Worm (Caenorhabditis elegans) whole organism, late embryonic: ENCODE data around the gene rps-11.

ENCODE experiments used
- ama-1 ChIP-seq: fragments of 150-350 bp; optimal IDR thresholded peaks from 2 replicates; lab custom pipeline; 2014
- ceh-14 ChIP-seq: sonication (generic microtip); optimal IDR thresholded peaks from 2 replicates; lab custom pipeline; 2016; ENCODE audit warnings: missing genotype, missing genetic modification characterization, missing compliant biosample characterization
- ceh-45 ChIP-seq: fragments of 200-800 bp; sonication (Bioruptor generic); IDR thresholded peaks from 2 replicates; pipeline ENCODE4 v1.3.6; 2022; ENCODE audit warnings: missing genetic modification reagents, missing genetic modification characterization, missing compliant biosample characterization
- elt-4 ChIP-seq: sonication (generic microtip); optimal IDR thresholded peaks from 2 replicates; lab custom pipeline; 2016; ENCODE audit warnings: missing genetic modification characterization, missing compliant biosample characterization
- eyg-1 ChIP-seq: sonication (generic microtip); optimal IDR thresholded peaks from 2 replicates; lab custom pipeline; 2016; ENCODE audit warnings: missing genotype, missing genetic modification characterization, missing compliant biosample characterization
- hlh-30 ChIP-seq: sonication (generic microtip); optimal IDR thresholded peaks from 2 replicates; lab custom pipeline; 2017; ENCODE audit warnings: antibody characterized with exemption, missing genetic modification characterization, missing compliant biosample characterization; ENCODE audit not compliant: insufficient read depth
- hlh-6 ChIP-seq: sonication (generic microtip); optimal IDR thresholded peaks from 2 replicates; lab custom pipeline; 2016; ENCODE audit warnings: missing genotype, missing genetic modification characterization, missing compliant biosample characterization
- nfya-1 ChIP-seq: sonication (generic microtip); optimal IDR thresholded peaks from 2 replicates; lab custom pipeline; 2017; ENCODE audit warnings: missing genetic modification characterization, mild to moderate bottlenecking, missing compliant biosample characterization, antibody characterized with exemption, moderate library complexity
- nhr-232 ChIP-seq: sonication (generic microtip); optimal IDR thresholded peaks from 2 replicates; lab custom pipeline; 2016; ENCODE audit warnings: missing genetic modification characterization, missing compliant biosample characterization
- npax-4 ChIP-seq: sonication (generic microtip); optimal IDR thresholded peaks from 2 replicates; lab custom pipeline; 2016; ENCODE audit warnings: missing genetic modification characterization, missing compliant biosample characterization
- rnt-1 ChIP-seq: sonication (generic microtip); optimal IDR thresholded peaks from 2 replicates; lab custom pipeline; 2016; ENCODE audit warnings: missing genetic modification characterization, missing compliant biosample characterization
- unc-42 ChIP-seq: sonication (generic microtip); optimal IDR thresholded peaks from 2 replicates; lab custom pipeline; 2016; ENCODE audit warnings: missing genotype, missing genetic modification characterization, missing compliant biosample characterization
- unc-86 ChIP-seq: sonication (generic microtip); optimal IDR thresholded peaks from 2 replicates; lab custom pipeline; 2016; ENCODE audit warnings: missing genetic modification characterization, missing compliant biosample characterization

DNA sequence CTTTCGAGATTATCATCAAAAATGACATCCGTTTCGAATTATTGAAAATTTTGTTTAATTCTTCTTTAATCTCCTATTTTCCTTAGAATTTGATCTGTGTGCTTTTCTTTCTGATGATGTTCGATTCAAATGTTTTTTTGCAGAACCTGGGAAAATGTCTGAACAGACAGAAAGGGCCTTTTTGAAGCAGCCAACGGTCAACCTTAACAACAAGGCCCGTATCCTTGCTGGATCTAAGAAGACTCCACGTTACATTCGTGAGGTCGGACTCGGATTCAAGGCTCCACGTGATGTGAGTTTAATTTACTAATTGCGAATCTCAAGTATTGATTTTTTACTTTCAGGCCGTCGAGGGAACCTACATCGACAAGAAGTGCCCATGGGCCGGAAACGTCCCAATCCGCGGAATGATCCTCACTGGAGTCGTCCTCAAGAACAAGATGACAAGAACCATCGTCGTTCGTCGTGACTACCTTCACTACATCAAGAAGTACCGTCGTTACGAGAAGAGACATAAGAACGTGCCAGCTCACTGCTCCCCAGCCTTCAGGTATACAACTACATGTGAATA is at the start of gene rps-11:
- TF ChIP-seq ama-1 (lab: Kevin White, UChicago) (no peak), hlh-30 (tag; lab: Kevin White, UChicago) (no peak), hlh-6 (tag; lab: Kevin White, UChicago) (no peak), npax-4 (tag; lab: Kevin White, UChicago) (no peak), unc-42 (no peak), nhr-232 (tag; lab: Kevin White, UChicago) (no peak), ceh-45 (GFP tag; lab: Robert Waterston, UW) (no peak), eyg-1 (no peak), rnt-1 (no peak), nfya-1 (no peak), unc-86 (tag; lab: Kevin White, UChicago) (no peak), ceh-14 (no peak), elt-4 (tag; lab: Kevin White, UChicago) (no peak)
